Fruit fly (Drosophila melanogaster) whole organism, embryonic: Measurements from ENCODE around the gene Ugt301D1.
A peak's percentile ranks its signal among the peaks of the same experiment; 100 is the strongest.

Experiments used
- ATbp ChIP-seq: fragments of 200-800 bp; sonication (Bioruptor generic); optimal IDR thresholded peaks from 2 replicates; lab custom pipeline; 2017; ENCODE audit warnings: missing biosample characterization, mild to moderate bottlenecking, missing genetic modification characterization, missing genetic modification reagents
- Adf1 ChIP-seq: fragments of 200-800 bp; sonication (Bioruptor generic); IDR thresholded peaks from 2 replicates; pipeline ENCODE4 v1.3.6; 2022; ENCODE audit warnings: missing biosample characterization, missing genetic modification characterization
- Asciz ChIP-seq: fragments of 200-800 bp; sonication (Bioruptor generic); optimal IDR thresholded peaks from 2 replicates; lab custom pipeline; 2017; ENCODE audit warnings: missing biosample characterization, mild to moderate bottlenecking, missing genetic modification characterization, missing genetic modification reagents
- CG11696 ChIP-seq: fragments of 200-800 bp; sonication (Bioruptor generic); IDR thresholded peaks from 2 replicates; pipeline ENCODE4 v1.3.6; 2022; ENCODE audit warnings: missing biosample characterization, missing genetic modification characterization
- CG13624 ChIP-seq: fragments of 200-800 bp; sonication (Bioruptor generic); optimal IDR thresholded peaks from 2 replicates; lab custom pipeline; 2016; ENCODE audit warnings: missing biosample characterization, missing genetic modification characterization
- CG15479 ChIP-seq: fragments of 200-800 bp; sonication (Bioruptor generic); optimal IDR thresholded peaks from 3 replicates; lab custom pipeline; 2019; ENCODE audit warnings: missing biosample characterization, mild to moderate bottlenecking, missing genetic modification characterization, moderate library complexity
- CG1647 ChIP-seq: fragments of 200-800 bp; sonication (Bioruptor generic); optimal IDR thresholded peaks from 3 replicates; lab custom pipeline; 2016; ENCODE audit warnings: missing biosample characterization, missing genetic modification characterization
- CG17186 ChIP-seq: fragments of 200-800 bp; sonication (Bioruptor generic); optimal IDR thresholded peaks from 3 replicates; lab custom pipeline; 2017; ENCODE audit warnings: missing biosample characterization, missing genetic modification reagents, missing genetic modification characterization
- CG17359 ChIP-seq: fragments of 200-800 bp; sonication (Bioruptor generic); optimal IDR thresholded peaks from 3 replicates; lab custom pipeline; 2018; ENCODE audit warnings: missing biosample characterization, mild to moderate bottlenecking, missing genetic modification characterization, moderate library complexity
- CG31365 ChIP-seq: fragments of 200-800 bp; sonication (Bioruptor generic); optimal IDR thresholded peaks from 2 replicates; lab custom pipeline; 2018; ENCODE audit warnings: missing biosample characterization, mild to moderate bottlenecking, missing genetic modification characterization
- CG33213 ChIP-seq: fragments of 200-800 bp; sonication (Bioruptor generic); optimal IDR thresholded peaks from 3 replicates; lab custom pipeline; 2016; ENCODE audit warnings: missing biosample characterization, missing genetic modification characterization
- CG3407 ChIP-seq: fragments of 200-800 bp; sonication (Bioruptor generic); optimal IDR thresholded peaks from 2 replicates; lab custom pipeline; 2018; ENCODE audit warnings: missing biosample characterization, mild to moderate bottlenecking, missing genetic modification characterization
- CG34224 ChIP-seq: fragments of 200-800 bp; sonication (Bioruptor generic); IDR thresholded peaks from 3 replicates; pipeline ENCODE4 v1.3.6; 2022; ENCODE audit warnings: missing biosample characterization, missing genetic modification characterization; ENCODE audit not compliant: partially characterized antibody
- CG4707 ChIP-seq: fragments of 200-800 bp; sonication (Bioruptor generic); optimal IDR thresholded peaks from 2 replicates; lab custom pipeline; 2018; ENCODE audit warnings: missing biosample characterization, mild to moderate bottlenecking, missing genetic modification characterization, moderate library complexity
- CG6683 ChIP-seq: fragments of 200-800 bp; sonication (Bioruptor generic); optimal IDR thresholded peaks from 2 replicates; lab custom pipeline; 2017; ENCODE audit warnings: missing biosample characterization, mild to moderate bottlenecking, missing genetic modification characterization, missing genetic modification reagents
- CG6813 ChIP-seq: fragments of 200-800 bp; sonication (Bioruptor generic); optimal IDR thresholded peaks from 2 replicates; lab custom pipeline; 2017; ENCODE audit warnings: missing biosample characterization, missing genetic modification characterization, mild to moderate bottlenecking, moderate library complexity, missing genetic modification reagents
- CG7357 ChIP-seq: fragments of 200-800 bp; sonication (Bioruptor generic); IDR thresholded peaks from 3 replicates; pipeline ENCODE4 v1.3.6; 2022; ENCODE audit warnings: missing biosample characterization, missing genetic modification characterization
- Deaf1 ChIP-seq: fragments of 200-800 bp; optimal IDR thresholded peaks from 3 replicates; lab custom pipeline; 2019; ENCODE audit warnings: missing biosample characterization, mild to moderate bottlenecking, missing genetic modification characterization, moderate library complexity
- Dip2 ChIP-seq: fragments of 200-800 bp; sonication (Bioruptor generic); IDR thresholded peaks from 2 replicates; pipeline ENCODE4 v1.3.6; 2022; ENCODE audit warnings: missing biosample characterization, missing genetic modification characterization
- Dip3 ChIP-seq: fragments of 200-800 bp; sonication (Bioruptor generic); optimal IDR thresholded peaks from 3 replicates; lab custom pipeline; 2016; ENCODE audit warnings: missing biosample characterization, missing genetic modification characterization
- Drgx ChIP-seq: fragments of 200-800 bp; sonication (Bioruptor generic); IDR thresholded peaks from 2 replicates; pipeline ENCODE4 v1.3.6; 2022; ENCODE audit warnings: missing biosample characterization, missing genetic modification characterization
- Gsc ChIP-seq: fragments of 200-800 bp; sonication (Bioruptor generic); IDR thresholded peaks from 2 replicates; pipeline ENCODE4 v1.3.6; 2022; ENCODE audit warnings: missing biosample characterization, missing genetic modification characterization
- H15 ChIP-seq: fragments of 200-800 bp; sonication (Bioruptor generic); IDR thresholded peaks from 3 replicates; pipeline ENCODE4 v1.3.6; 2022; ENCODE audit warnings: missing biosample characterization, missing genetic modification characterization
- Hr78 ChIP-seq, 2 experiments: fragments of 200-800 bp in 1 of 2; fragments of >200 bp in 1 of 2; sonication (Bioruptor generic) in 1 of 2; optimal IDR thresholded peaks; 2 replicates each; lab custom pipeline; 2017 to 2019; ENCODE audit warnings: missing biosample characterization in 2 of 2, missing genetic modification characterization in 2 of 2, mild to moderate bottlenecking in 1 of 2, moderate library complexity in 1 of 2
- Stat92E ChIP-seq, 3 experiments: fragments of >200 bp in 2 of 3; fragments of 200-800 bp in 1 of 3; sonication (Bioruptor generic) in 1 of 3; optimal IDR thresholded peaks; 2 replicates each; lab custom pipeline; 2017 to 2019; ENCODE audit warnings: missing biosample characterization in 3 of 3, missing genetic modification characterization in 3 of 3, mild to moderate bottlenecking in 1 of 3, moderate library complexity in 1 of 3
- abd-A ChIP-seq: fragments of 200-800 bp; sonication (Bioruptor generic); optimal IDR thresholded peaks from 3 replicates; lab custom pipeline; 2019; ENCODE audit warnings: missing biosample characterization, mild to moderate bottlenecking, missing genetic modification characterization, moderate library complexity
- ac ChIP-seq: fragments of 200-800 bp; sonication (Bioruptor generic); optimal IDR thresholded peaks from 3 replicates; lab custom pipeline; 2017; ENCODE audit warnings: missing biosample characterization, mild to moderate bottlenecking, missing genetic modification characterization
- bab2 ChIP-seq: fragments of 200-800 bp; sonication (Bioruptor generic); optimal IDR thresholded peaks from 2 replicates; lab custom pipeline; 2016; ENCODE audit warnings: missing biosample characterization, missing genetic modification characterization
- cad ChIP-seq: fragments of >200 bp; optimal IDR thresholded peaks from 2 replicates; lab custom pipeline; 2017; ENCODE audit warnings: missing biosample characterization, missing genetic modification characterization
- cg ChIP-seq: fragments of 200-800 bp; sonication (Bioruptor generic); optimal IDR thresholded peaks from 3 replicates; lab custom pipeline; 2019; ENCODE audit warnings: missing biosample characterization, mild to moderate bottlenecking, missing genetic modification characterization, moderate library complexity
- chm ChIP-seq: fragments of 200-800 bp; sonication (Bioruptor generic); IDR thresholded peaks from 2 replicates; pipeline ENCODE4 v1.3.6; 2022; ENCODE audit warnings: missing biosample characterization, missing genetic modification characterization
- ci ChIP-seq: fragments of 200-800 bp; sonication (Bioruptor generic); IDR thresholded peaks from 3 replicates; pipeline ENCODE4 v1.3.6; 2022; ENCODE audit warnings: missing biosample characterization, missing genetic modification characterization
- crp ChIP-seq, 2 experiments: fragments of 200-800 bp; sonication (Bioruptor generic); optimal IDR thresholded peaks; 2 replicates in 1 of 2; 3 replicates in 1 of 2; lab custom pipeline; 2017; ENCODE audit warnings: missing biosample characterization in 2 of 2, missing genetic modification characterization in 2 of 2, mild to moderate bottlenecking in 1 of 2, moderate library complexity in 1 of 2
- dmrt99B ChIP-seq: fragments of 200-800 bp; sonication (Bioruptor generic); optimal IDR thresholded peaks from 2 replicates; lab custom pipeline; 2018; ENCODE audit warnings: missing biosample characterization, mild to moderate bottlenecking, missing genetic modification characterization, moderate library complexity
- gcm ChIP-seq: fragments of 200-800 bp; sonication (Bioruptor generic); optimal IDR thresholded peaks from 2 replicates; lab custom pipeline; 2019; ENCODE audit warnings: missing biosample characterization, mild to moderate bottlenecking, missing genetic modification characterization, moderate library complexity
- gsb-n ChIP-seq: fragments of 200-800 bp; sonication (Bioruptor generic); optimal IDR thresholded peaks from 3 replicates; lab custom pipeline; 2018; ENCODE audit warnings: missing biosample characterization, mild to moderate bottlenecking, missing genetic modification characterization
- ken ChIP-seq: fragments of 200-800 bp; sonication (Bioruptor generic); IDR thresholded peaks from 3 replicates; pipeline ENCODE4 v1.3.6; 2022; ENCODE audit warnings: missing biosample characterization, missing genetic modification characterization
- lilli ChIP-seq: fragments of 200-800 bp; sonication (Bioruptor generic); optimal IDR thresholded peaks from 3 replicates; lab custom pipeline; 2016; ENCODE audit warnings: missing biosample characterization, missing genetic modification characterization
- mam ChIP-seq: fragments of 200-800 bp; sonication (Bioruptor generic); optimal IDR thresholded peaks from 3 replicates; lab custom pipeline; 2016; ENCODE audit warnings: missing biosample characterization, missing genetic modification characterization
- mirr ChIP-seq: fragments of 200-800 bp; sonication (Bioruptor generic); optimal IDR thresholded peaks from 3 replicates; lab custom pipeline; 2018; ENCODE audit warnings: missing biosample characterization, mild to moderate bottlenecking, missing genetic modification characterization
- org-1 ChIP-seq: fragments of 200-800 bp; sonication (Bioruptor generic); optimal IDR thresholded peaks from 2 replicates; lab custom pipeline; 2017; ENCODE audit warnings: missing biosample characterization, missing genetic modification characterization
- tll ChIP-seq, 2 experiments: fragments of 200-800 bp in 1 of 2; fragments of >200 bp in 1 of 2; sonication (Bioruptor generic) in 1 of 2; optimal IDR thresholded peaks; 2 replicates each; lab custom pipeline; 2017 to 2019; ENCODE audit warnings: missing biosample characterization in 2 of 2, missing genetic modification characterization in 2 of 2, mild to moderate bottlenecking in 1 of 2, moderate library complexity in 1 of 2
- wek ChIP-seq: fragments of 200-800 bp; sonication (Bioruptor generic); optimal IDR thresholded peaks from 3 replicates; lab custom pipeline; 2018; ENCODE audit warnings: missing biosample characterization, mild to moderate bottlenecking, missing genetic modification characterization, moderate library complexity
- zen ChIP-seq: fragments of 200-800 bp; sonication (Bioruptor generic); optimal IDR thresholded peaks from 3 replicates; lab custom pipeline; 2018; ENCODE audit warnings: missing biosample characterization, mild to moderate bottlenecking, missing genetic modification characterization, moderate library complexity

Ugt301D1 gene

DNA sequence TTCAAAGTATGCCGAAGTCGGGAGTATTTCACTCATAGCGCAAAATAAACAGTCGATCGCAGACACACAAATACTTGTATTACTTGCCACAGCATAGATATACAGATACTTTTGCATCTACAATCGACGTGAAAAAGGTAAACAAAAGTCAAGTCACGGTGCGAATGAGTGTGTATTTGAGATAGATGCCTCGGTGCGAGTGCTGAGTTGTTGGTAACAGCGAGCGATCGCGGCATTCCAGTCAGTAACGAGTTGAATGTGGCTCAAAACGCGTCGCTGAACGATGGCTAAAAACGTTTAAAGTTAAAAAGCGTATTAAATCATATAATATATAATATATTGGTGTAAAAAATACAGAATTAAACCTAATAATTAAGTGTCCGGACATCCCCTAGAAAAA lies 24.1 kb upstream of the Ugt301D1 start, which contains the start of gene grnd (continued):
- TF ChIP-seq abd-A, result no peak
- no peak for TF ChIP-seq CG17186 (GFP tag; lab: Kevin White, UChicago)
- TF ChIP-seq CG11696, result no peak
- TF ChIP-seq cg (GFP tag; lab: Kevin White, UChicago), result peak; percentile 72
- TF ChIP-seq CG4707 (GFP tag; lab: Kevin White, UChicago), result no peak
- no peak for TF ChIP-seq dmrt99B (tag; lab: Kevin White, UChicago)
- TF ChIP-seq H15 (GFP tag; lab: Robert Waterston, UW), result no peak
- TF ChIP-seq Dip3, result no peak
- TF ChIP-seq Stat92E (GFP tag; optimal IDR thresholded peaks at IDR 0.05; lab: Kevin White, UChicago), result no peak
- TF ChIP-seq CG15479 (GFP tag; lab: Kevin White, UChicago), result no peak
- TF ChIP-seq CG34224 (GFP tag; lab: Robert Waterston, UW), result no peak
- no peak for TF ChIP-seq CG7357 (GFP tag; lab: Robert Waterston, UW)

DNA sequence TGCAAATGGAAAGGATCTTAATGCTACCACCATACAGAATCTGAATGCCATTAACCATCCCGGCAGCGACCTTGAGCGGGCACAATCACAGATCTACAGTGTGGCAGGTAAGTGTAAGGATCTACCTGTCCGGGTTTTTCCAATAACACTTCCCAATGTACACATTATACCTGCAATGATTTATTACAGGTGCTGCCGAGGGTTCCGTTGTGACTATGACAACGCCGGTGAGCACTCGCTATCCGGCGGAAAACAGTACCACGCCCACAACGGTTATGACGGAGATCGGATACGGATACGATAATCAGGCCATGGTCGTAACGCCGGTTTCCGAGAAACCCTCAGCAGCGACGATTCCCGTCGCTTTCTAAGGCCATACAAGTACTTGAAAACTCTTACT lies 22.5 kb upstream of the Ugt301D1 start:
- TF ChIP-seq zen (tag; lab: Kevin White, UChicago) (peak; percentile 70), CG6683 (GFP tag; lab: Kevin White, UChicago) (no peak), cad (GFP tag; lab: Kevin White, UChicago) (peak; percentile 90), tll (GFP tag; optimal IDR thresholded peaks at IDR 0.05; lab: Kevin White, UChicago) (peak in 1 of 2 experiments; percentile 78), lilli (GFP tag; lab: Kevin White, UChicago) (no peak), Gsc (GFP tag; lab: Robert Waterston, UW) (no peak), CG15479 (GFP tag; lab: Kevin White, UChicago) (peak; percentile 66), wek (GFP tag; lab: Kevin White, UChicago) (no peak)

DNA sequence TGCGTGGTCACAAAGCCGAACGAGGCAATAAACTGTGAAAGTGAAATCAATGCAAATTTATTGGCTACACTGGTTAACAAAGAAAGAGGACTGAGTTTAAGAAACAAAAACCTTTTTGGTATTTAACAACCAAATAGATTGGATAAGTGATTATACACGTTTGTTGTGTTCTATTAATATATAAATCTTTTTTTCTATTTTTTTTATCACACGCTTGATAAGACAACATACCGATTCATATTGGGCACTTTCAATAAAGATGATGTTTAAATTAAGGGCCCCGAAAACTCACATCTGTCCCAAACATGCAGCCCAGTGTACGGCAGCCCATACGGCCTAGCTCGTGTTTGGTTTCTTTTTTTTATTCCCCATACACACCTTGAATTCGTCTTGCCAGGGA lies 16.2 kb upstream of the Ugt301D1 start:
- TF ChIP-seq crp (GFP tag; optimal IDR thresholded peaks at IDR 0.05; lab: Kevin White, UChicago) (no peak), CG7357 (GFP tag; lab: Robert Waterston, UW) (no peak), CG6813 (GFP tag; lab: Kevin White, UChicago) (no peak), ci (GFP tag; lab: Robert Waterston, UW) (no peak), mirr (GFP tag; lab: Kevin White, UChicago) (no peak), mam (no peak), Drgx (GFP tag; lab: Robert Waterston, UW) (peak; percentile 41; the same call in 1 of the 2 replicates)
- TF ChIP-seq, all 482 proteins: peak for 1

DNA sequence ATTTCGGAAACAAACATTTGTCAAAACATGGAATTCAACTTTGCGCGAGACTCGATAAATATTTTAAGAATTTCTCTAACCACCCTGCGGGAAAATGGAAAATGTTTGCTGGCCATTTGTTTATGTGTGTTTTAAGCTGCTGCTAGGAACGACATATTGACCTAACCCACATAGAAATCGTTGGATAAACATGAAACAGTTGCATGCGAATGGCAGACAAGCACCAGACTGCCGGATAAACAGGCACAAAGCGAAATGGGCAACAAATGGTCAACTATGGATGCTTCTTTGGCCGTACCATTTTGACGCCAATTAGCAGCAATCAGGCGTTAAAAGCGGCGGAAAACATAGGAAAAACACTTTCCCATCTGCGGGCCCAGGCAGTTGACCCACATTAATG lies 12.5 kb upstream of the Ugt301D1 start:
- peak; percentile 32; the same call in 1 of the 2 replicates for TF ChIP-seq chm (GFP tag; lab: Robert Waterston, UW)
- no peak for TF ChIP-seq Dip2
- peak; percentile 53 for TF ChIP-seq CG17359 (tag; lab: Kevin White, UChicago)
- peak; percentile 66; the same call in 2 of the 3 replicates for TF ChIP-seq ci (GFP tag; lab: Robert Waterston, UW)
- TF ChIP-seq Stat92E (GFP tag; optimal IDR thresholded peaks at IDR 0.05; lab: Kevin White, UChicago), result no peak
- TF ChIP-seq CG13624 (GFP tag; lab: Kevin White, UChicago), result no peak
- peak; percentile 48 for TF ChIP-seq ac (GFP tag; lab: Kevin White, UChicago)
- peak; percentile 0 for TF ChIP-seq CG33213 (GFP tag; lab: Kevin White, UChicago)
- peak; percentile 34 for TF ChIP-seq gsb-n (tag; lab: Kevin White, UChicago)
- no peak for TF ChIP-seq CG1647
- TF ChIP-seq ken (GFP tag; lab: Robert Waterston, UW), result 0 out of 3 replicates have a peak, but pooled peaks have one; percentile 14
- no peak for TF ChIP-seq Deaf1 (tag; lab: Kevin White, UChicago)
- peak; percentile 7 for TF ChIP-seq gcm (GFP tag; lab: Kevin White, UChicago)
- TF ChIP-seq Asciz (GFP tag; lab: Kevin White, UChicago), result peak; percentile 67
- peak; percentile 11 for TF ChIP-seq bab2 (GFP tag; lab: Kevin White, UChicago)
- TF ChIP-seq CG6813 (GFP tag; lab: Kevin White, UChicago), result peak; percentile 15
- peak; percentile 23 for TF ChIP-seq org-1 (GFP tag; lab: Kevin White, UChicago)
- TF ChIP-seq ATbp, result peak; percentile 84
- no peak for TF ChIP-seq Adf1 (GFP tag; lab: Robert Waterston, UW)
- peak; percentile 8 for TF ChIP-seq CG31365
- TF ChIP-seq Hr78 (GFP tag; optimal IDR thresholded peaks at IDR 0.05; lab: Kevin White, UChicago), result peak in 1 of 2 experiments; percentile 13
- no peak for TF ChIP-seq dmrt99B (tag; lab: Kevin White, UChicago)
- peak; percentile 54 for TF ChIP-seq CG3407 (GFP tag; lab: Kevin White, UChicago)
